Fruit fly (Drosophila melanogaster) whole organism, embryonic: Measurements from ENCODE around the gene Rab9E.
"Not testable (repeated sequence)": the region's sequence is repeated elsewhere in the genome, so short reads cannot be mapped to it uniquely, and the experiment has no call there.

Experiments
- Bdp1 ChIP-seq: fragments of 200-800 bp; sonication (Bioruptor generic); optimal IDR thresholded peaks from 3 replicates; lab custom pipeline; 2016; ENCODE audit warnings: missing biosample characterization, missing genetic modification characterization
- CG11504 ChIP-seq: fragments of 200-800 bp; sonication (Bioruptor generic); optimal IDR thresholded peaks from 3 replicates; lab custom pipeline; 2019; ENCODE audit warnings: missing biosample characterization, mild to moderate bottlenecking, missing genetic modification characterization, moderate library complexity
- CG11560 ChIP-seq: fragments of 200-800 bp; sonication (Bioruptor generic); IDR thresholded peaks from 3 replicates; pipeline ENCODE4 v1.3.6; 2022; ENCODE audit warnings: missing biosample characterization, missing genetic modification characterization
- CG13624 ChIP-seq: fragments of 200-800 bp; sonication (Bioruptor generic); optimal IDR thresholded peaks from 2 replicates; lab custom pipeline; 2016; ENCODE audit warnings: missing biosample characterization, missing genetic modification characterization
- CG13894 ChIP-seq: fragments of 200-800 bp; sonication (Bioruptor generic); optimal IDR thresholded peaks from 3 replicates; lab custom pipeline; 2018; ENCODE audit warnings: missing biosample characterization, mild to moderate bottlenecking, missing genetic modification characterization, moderate library complexity
- CG15601 ChIP-seq: fragments of 200-800 bp; sonication (Bioruptor generic); optimal IDR thresholded peaks from 3 replicates; lab custom pipeline; 2019; ENCODE audit warnings: missing biosample characterization, mild to moderate bottlenecking, missing genetic modification characterization, moderate library complexity
- CG18599 ChIP-seq: fragments of 200-800 bp; sonication (Bioruptor generic); optimal IDR thresholded peaks from 3 replicates; lab custom pipeline; 2017; ENCODE audit warnings: missing biosample characterization, missing genetic modification characterization, mild to moderate bottlenecking, moderate library complexity, missing genetic modification reagents
- CG2120 ChIP-seq: fragments of 200-800 bp; sonication (Bioruptor generic); optimal IDR thresholded peaks from 3 replicates; lab custom pipeline; 2016; ENCODE audit warnings: missing biosample characterization, missing genetic modification characterization
- CG31224 ChIP-seq: fragments of 200-800 bp; sonication (Bioruptor generic); IDR thresholded peaks from 2 replicates; pipeline ENCODE4 v1.3.6; 2022; ENCODE audit warnings: missing biosample characterization, missing genetic modification characterization
- CG4707 ChIP-seq: fragments of 200-800 bp; sonication (Bioruptor generic); optimal IDR thresholded peaks from 2 replicates; lab custom pipeline; 2018; ENCODE audit warnings: missing biosample characterization, mild to moderate bottlenecking, missing genetic modification characterization, moderate library complexity
- CG5245 ChIP-seq: fragments of 200-800 bp; sonication (Bioruptor generic); optimal IDR thresholded peaks from 3 replicates; lab custom pipeline; 2016; ENCODE audit warnings: missing biosample characterization, missing genetic modification characterization
- CG6689 ChIP-seq: fragments of 200-800 bp; sonication (Bioruptor generic); IDR thresholded peaks from 2 replicates; pipeline ENCODE4 v1.3.6; 2022; ENCODE audit warnings: missing biosample characterization, missing genetic modification characterization
- CG7372 ChIP-seq: fragments of 200-800 bp; sonication (Bioruptor generic); IDR thresholded peaks from 2 replicates; pipeline ENCODE4 v1.3.6; 2022; ENCODE audit warnings: missing biosample characterization, missing genetic modification characterization
- CTCF ChIP-seq: fragments of 200-800 bp; sonication (Bioruptor generic); optimal IDR thresholded peaks from 2 replicates; lab custom pipeline; 2017; ENCODE audit warnings: missing biosample characterization, mild to moderate bottlenecking, missing genetic modification characterization, moderate library complexity
- Ets65A ChIP-seq: fragments of 200-800 bp; sonication (Bioruptor generic); peaks from one replicate; lab custom pipeline; 2016; ENCODE audit warnings: missing biosample characterization, missing genetic modification characterization
- HLH3B ChIP-seq: fragments of 200-800 bp; sonication (Bioruptor generic); IDR thresholded peaks from 2 replicates; pipeline ENCODE4 v1.3.6; 2022; ENCODE audit warnings: missing biosample characterization, missing genetic modification characterization
- Hmr ChIP-seq: fragments of 200-800 bp; sonication (Bioruptor generic); optimal IDR thresholded peaks from 3 replicates; lab custom pipeline; 2017; ENCODE audit warnings: mild to moderate bottlenecking, missing biosample characterization, missing genetic modification reagents, missing genetic modification characterization
- Hr51 ChIP-seq, 2 experiments: fragments of 200-800 bp; sonication (Bioruptor generic); optimal IDR thresholded peaks; 2 replicates in 1 of 2; 3 replicates in 1 of 2; lab custom pipeline; 2016 to 2018; ENCODE audit warnings: missing biosample characterization in 2 of 2, missing genetic modification characterization in 2 of 2, mild to moderate bottlenecking in 1 of 2, moderate library complexity in 1 of 2
- Med ChIP-seq: fragments of 200-800 bp; sonication (Bioruptor generic); peaks from one replicate; lab custom pipeline; 2016; ENCODE audit warnings: missing biosample characterization, missing genetic modification characterization, mild to moderate bottlenecking, inconsistent platforms, moderate library complexity
- Meics ChIP-seq: fragments of 200-800 bp; sonication (Bioruptor generic); optimal IDR thresholded peaks from 2 replicates; lab custom pipeline; 2017; ENCODE audit warnings: missing biosample characterization, mild to moderate bottlenecking, missing genetic modification characterization
- Trl ChIP-seq, 3 experiments: fragments of >200 bp in 2 of 3; fragments of 200-800 bp in 1 of 3; sonication (Bioruptor generic) in 1 of 3; optimal IDR thresholded peaks; 2 replicates in 1 of 3; 3 replicates in 2 of 3; lab custom pipeline; 2016 to 2017; ENCODE audit warnings: missing biosample characterization in 1 of 3, missing genetic modification characterization in 1 of 3
- Xrp1 ChIP-seq: fragments of 200-800 bp; sonication (Bioruptor generic); IDR thresholded peaks from 2 replicates; pipeline ENCODE4 v1.3.6; 2022; ENCODE audit warnings: missing biosample characterization, missing genetic modification characterization
- ci ChIP-seq: fragments of 200-800 bp; sonication (Bioruptor generic); IDR thresholded peaks from 3 replicates; pipeline ENCODE4 v1.3.6; 2022; ENCODE audit warnings: missing biosample characterization, missing genetic modification characterization
- crc ChIP-seq: fragments of 200-800 bp; sonication (Bioruptor generic); optimal IDR thresholded peaks from 2 replicates; lab custom pipeline; 2016; ENCODE audit warnings: missing biosample characterization, missing genetic modification characterization
- croc ChIP-seq: fragments of 200-800 bp; sonication (Bioruptor generic); conservative IDR thresholded peaks from 3 replicates; pipeline ENCODE4 v1.3.6; 2022; ENCODE audit warnings: missing biosample characterization, missing genetic modification characterization
- dmrt99B ChIP-seq: fragments of 200-800 bp; sonication (Bioruptor generic); optimal IDR thresholded peaks from 2 replicates; lab custom pipeline; 2018; ENCODE audit warnings: missing biosample characterization, mild to moderate bottlenecking, missing genetic modification characterization, moderate library complexity
- gce ChIP-seq: fragments of 200-800 bp; sonication (Bioruptor generic); IDR thresholded peaks from 3 replicates; pipeline ENCODE4 v1.3.6; 2022; ENCODE audit warnings: missing biosample characterization, missing genetic modification characterization
- gcm2 ChIP-seq: fragments of 200-800 bp; sonication (Bioruptor generic); optimal IDR thresholded peaks from 2 replicates; lab custom pipeline; 2016; ENCODE audit warnings: missing biosample characterization, missing genetic modification characterization
- gt ChIP-seq: fragments of 200-800 bp; sonication (Bioruptor generic); IDR thresholded peaks from 2 replicates; pipeline ENCODE4 v1.3.6; 2022; ENCODE audit warnings: missing biosample characterization, missing genetic modification characterization
- hkb ChIP-seq, 2 experiments: fragments of 200-800 bp in 1 of 2; fragments of >200 bp in 1 of 2; sonication (Bioruptor generic) in 1 of 2; IDR thresholded peaks in 1 of 2; optimal IDR thresholded peaks in 1 of 2; 2 replicates each; pipeline versions ENCODE4 v1.3.6 to Lab custom; 2017 to 2022; ENCODE audit warnings: missing biosample characterization in 1 of 2, missing genetic modification characterization in 1 of 2
- jing ChIP-seq: fragments of 200-800 bp; sonication (Bioruptor generic); optimal IDR thresholded peaks from 2 replicates; lab custom pipeline; 2018; ENCODE audit warnings: missing biosample characterization, mild to moderate bottlenecking, missing genetic modification characterization
- lab ChIP-seq: fragments of 200-800 bp; sonication (Bioruptor generic); optimal IDR thresholded peaks from 3 replicates; lab custom pipeline; 2017; ENCODE audit warnings: missing biosample characterization, missing genetic modification characterization, mild to moderate bottlenecking, moderate library complexity, missing genetic modification reagents
- luna ChIP-seq: fragments of 200-800 bp; sonication (Bioruptor generic); optimal IDR thresholded peaks from 2 replicates; lab custom pipeline; 2016; ENCODE audit warnings: missing biosample characterization, missing genetic modification characterization
- row ChIP-seq: fragments of 200-800 bp; sonication (Bioruptor generic); IDR thresholded peaks from 3 replicates; pipeline ENCODE4 v1.3.6; 2022; ENCODE audit warnings: missing biosample characterization, missing genetic modification characterization
- vfl ChIP-seq: fragments of 200-800 bp; sonication (Bioruptor generic); optimal IDR thresholded peaks from 2 replicates; lab custom pipeline; 2016; ENCODE audit warnings: missing biosample characterization, missing genetic modification characterization
- zen ChIP-seq: fragments of 200-800 bp; sonication (Bioruptor generic); optimal IDR thresholded peaks from 3 replicates; lab custom pipeline; 2018; ENCODE audit warnings: missing biosample characterization, mild to moderate bottlenecking, missing genetic modification characterization, moderate library complexity

Rab9E gene

DNA sequence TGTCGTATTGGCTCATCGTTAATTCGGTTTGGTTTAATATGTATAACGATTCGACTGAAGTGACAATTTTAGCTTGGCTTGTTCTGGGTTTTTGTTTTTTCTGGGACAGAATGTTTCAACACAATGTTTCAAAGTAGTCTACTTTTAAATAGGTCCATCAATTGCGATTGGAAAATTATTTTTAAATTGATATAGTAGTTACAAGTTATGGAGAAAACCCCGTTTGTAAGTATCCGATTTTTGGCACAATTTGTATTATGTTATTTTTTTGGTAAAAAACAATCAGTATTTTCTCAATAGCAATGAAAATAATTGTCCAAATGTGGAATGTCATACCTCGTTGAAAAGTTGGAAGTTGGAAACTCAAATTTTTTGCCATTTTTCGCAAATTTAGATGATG lies at the start of gene Rab9E:
Gene Rab9E, minus strand, starts transcription at position 101 of the 400 bp plus-strand sequence.
- TF ChIP-seq Trl (optimal IDR thresholded peaks at IDR 0.05; lab: Kevin White, UChicago); Trl (GFP tag; optimal IDR thresholded peaks at IDR 0.05; lab: Kevin White, UChicago); luna (GFP tag; lab: Kevin White, UChicago); CG7372 (GFP tag; lab: Robert Waterston, UW): not testable (repeated sequence)

DNA sequence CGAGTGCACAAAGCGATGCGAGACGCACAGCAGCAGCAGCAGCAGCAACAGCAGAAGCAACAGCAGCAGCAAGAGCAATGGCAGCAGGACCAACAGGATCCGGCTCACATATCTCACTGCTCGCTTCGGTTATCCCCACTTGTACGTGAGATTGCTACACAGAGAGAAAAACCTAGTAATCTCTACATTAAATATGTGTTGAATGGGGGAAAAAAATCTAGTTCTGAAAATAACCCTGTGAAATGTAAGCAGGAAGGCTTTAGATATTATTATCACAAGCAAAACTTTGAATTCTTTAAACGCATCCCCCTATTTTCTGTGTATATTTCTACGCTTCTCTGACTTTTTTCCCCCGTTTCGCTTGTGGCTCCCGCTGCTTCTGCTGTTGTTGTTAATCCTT lies 36.1 kb upstream of the Rab9E start:
- peak; percentile 39; the same call in 1 of the 2 replicates for TF ChIP-seq Xrp1 (GFP tag; lab: Robert Waterston, UW)
- TF ChIP-seq crc (GFP tag; lab: Kevin White, UChicago): no peak
- TF ChIP-seq hkb (optimal IDR thresholded peaks at IDR 0.05; lab: Kevin White, UChicago): no peak
- 0 out of 2 replicates have a peak, but pooled peaks have one; percentile 7 for TF ChIP-seq hkb (GFP tag; IDR thresholded peaks at IDR 0.05; lab: Robert Waterston, UW)
- TF ChIP-seq CG31224 (GFP tag; lab: Robert Waterston, UW): 0 out of 2 replicates have a peak, but pooled peaks have one; percentile 19
- TF ChIP-seq CG18599 (GFP tag; lab: Kevin White, UChicago): peak; percentile 58
- TF ChIP-seq CG11504 (tag; lab: Kevin White, UChicago): peak; percentile 29
- 0 out of 3 replicates have a peak, but pooled peaks have one; percentile 21 for TF ChIP-seq ci (GFP tag; lab: Robert Waterston, UW)
- TF ChIP-seq row (GFP tag; lab: Robert Waterston, UW): peak; percentile 45
- no peak for TF ChIP-seq CG13624
- peak; percentile 33 for TF ChIP-seq CG2120
- TF ChIP-seq HLH3B (GFP tag; lab: Robert Waterston, UW): 0 out of 2 replicates have a peak, but pooled peaks have one; percentile 10
- no peak for TF ChIP-seq gce (GFP tag; lab: Robert Waterston, UW)
- peak; percentile 6 for TF ChIP-seq Hmr
- TF ChIP-seq CG5245 (GFP tag; lab: Kevin White, UChicago): no peak
- peak; percentile 62 for TF ChIP-seq Med (GFP tag; lab: Kevin White, UChicago)
- 0 out of 3 replicates have a peak, but pooled peaks have one; percentile 28 for TF ChIP-seq CG11560 (tag; lab: Robert Waterston, UW)
- 0 out of 2 replicates have a peak, but pooled peaks have one; percentile 5 for TF ChIP-seq CG6689 (GFP tag; lab: Robert Waterston, UW)
- TF ChIP-seq Meics: peak; percentile 10
- TF ChIP-seq dmrt99B (tag; lab: Kevin White, UChicago): peak; percentile 30
- TF ChIP-seq lab (GFP tag; lab: Kevin White, UChicago): peak; percentile 45
- TF ChIP-seq Hr51 (GFP tag; optimal IDR thresholded peaks at IDR 0.05; lab: Kevin White, UChicago): peak in 1 of 2 experiments; percentile 18

DNA sequence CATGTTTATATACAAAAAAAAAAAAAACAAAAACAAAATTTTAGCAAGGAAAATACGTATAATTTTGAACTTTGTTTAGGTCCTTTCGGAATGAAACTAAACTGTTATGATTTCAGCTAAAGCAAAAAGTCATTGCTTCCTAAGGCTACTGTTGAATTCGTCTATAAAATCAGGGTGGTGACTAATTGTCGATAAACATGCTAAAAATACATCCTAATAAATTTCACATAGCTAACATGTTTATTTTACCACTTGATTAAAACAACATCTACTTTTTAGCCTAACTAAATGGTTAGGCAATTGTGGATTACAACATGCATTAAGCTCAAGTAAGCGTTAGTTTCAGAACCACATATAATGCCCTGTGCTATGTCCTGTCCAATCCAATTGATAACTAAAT lies 11.7 kb upstream of the Rab9E start, which contains the start of gene CG12637:
Gene CG12637, minus strand, starts transcription at position 101 of the 400 bp plus-strand sequence.
- TF ChIP-seq jing (GFP tag; lab: Kevin White, UChicago): no peak
- TF ChIP-seq gcm2: no peak
- TF ChIP-seq vfl (GFP tag; lab: Kevin White, UChicago): no peak
- TF ChIP-seq croc: no peak

DNA sequence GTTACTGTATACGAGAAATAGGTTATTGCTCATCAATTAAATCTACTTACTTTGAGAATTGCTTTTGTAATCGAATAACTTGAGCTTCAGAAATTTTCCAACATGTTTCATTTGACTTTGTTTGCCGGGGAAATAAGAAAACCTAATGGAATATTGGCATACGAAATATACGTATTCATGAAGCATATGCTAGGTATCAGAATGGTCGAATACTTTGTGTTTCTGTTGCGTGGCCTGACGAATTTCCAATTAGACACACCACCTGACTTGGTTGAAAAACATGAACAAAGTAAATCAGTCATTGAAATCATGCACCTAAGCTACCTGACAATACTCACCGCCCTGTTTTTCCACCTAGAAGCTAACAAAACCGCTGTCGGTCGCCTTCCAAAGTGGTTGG lies 4.3 kb downstream of the Rab9E start, which contains the start of gene CG2111:
Gene CG2111, plus strand, starts transcription at position 301 of the 400 bp plus-strand sequence.
- TF ChIP-seq CG4707 (GFP tag; lab: Kevin White, UChicago) (no peak), CG15601 (no peak), Bdp1 (GFP tag; lab: Kevin White, UChicago) (no peak)

DNA sequence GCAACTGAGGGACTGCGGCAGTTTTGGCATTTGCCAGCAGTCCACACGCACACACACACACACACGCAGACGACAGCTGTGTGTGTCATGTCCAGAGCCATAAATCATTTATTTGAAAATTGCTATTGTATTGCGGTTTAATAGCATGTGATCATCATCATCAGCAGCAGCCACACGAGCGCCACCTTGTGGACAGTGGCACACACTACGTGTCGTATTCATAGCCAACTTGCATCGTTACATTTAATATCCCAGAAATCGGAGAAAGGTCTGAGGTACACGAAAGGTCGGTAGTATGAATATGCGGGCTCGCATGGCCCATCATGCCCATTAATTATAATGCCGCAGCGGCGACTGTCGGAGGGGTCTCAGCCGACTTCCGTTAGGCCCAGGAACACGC lies 5.4 kb downstream of the Rab9E start:
- TF ChIP-seq gt (GFP tag; lab: Robert Waterston, UW) (no peak), CG13894 (peak; percentile 61), CTCF (GFP tag; lab: Kevin White, UChicago) (peak; percentile 66), Ets65A (GFP tag; lab: Kevin White, UChicago) (peak; percentile 44), zen (no peak)
